Worm (Caenorhabditis elegans): ENCODE data around the gene M153.5.

The M153.5 gene

DNA sequence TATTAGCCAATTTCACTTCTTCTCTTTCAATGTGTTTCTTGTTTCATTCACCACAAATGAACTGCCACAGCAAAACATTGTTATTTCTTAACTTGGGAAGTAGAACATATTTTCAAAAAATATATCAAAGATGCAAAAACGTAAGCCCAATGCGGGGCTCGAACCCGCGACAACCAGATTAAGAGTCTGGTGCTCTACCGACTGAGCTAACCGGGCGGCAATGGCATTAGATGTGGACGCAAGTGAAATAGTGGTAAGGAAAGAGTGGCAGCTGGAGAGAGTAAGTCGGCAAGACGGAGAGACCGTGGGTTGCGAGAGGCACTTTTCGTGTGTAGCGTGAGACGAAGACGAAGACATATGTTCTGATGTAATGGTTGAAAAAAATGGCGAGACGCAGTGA, 37.8 kb upstream of the M153.5 start:
- TF ChIP-seq nhr-28 (tag; optimal IDR thresholded peaks at IDR 0.05) = peak; percentile 75
- peak; percentile 42 for TF ChIP-seq lin-13 (tag; optimal IDR thresholded peaks at IDR 0.05)
- no peak for TF ChIP-seq elt-1 (tag; optimal IDR thresholded peaks at IDR 0.05; ENCODE audit: borderline replicate concordance, insufficient read depth)
- no peak for TF ChIP-seq snpc-4 (tag; optimal IDR thresholded peaks at IDR 0.05)
- TF ChIP-seq blmp-1 (tag; optimal IDR thresholded peaks at IDR 0.05) = no peak
- TF ChIP-seq lin-32 (GFP tag; optimal IDR thresholded peaks at IDR 0.05) = peak; percentile 96
- TF ChIP-seq nhr-12 (tag; optimal IDR thresholded peaks at IDR 0.05) = peak; percentile 70
- peak; percentile 60 for TF ChIP-seq nhr-237 (tag; optimal IDR thresholded peaks at IDR 0.05)
- no peak for TF ChIP-seq nhr-2 (tag; optimal IDR thresholded peaks at IDR 0.05)
- TF ChIP-seq sem-2 (GFP tag; optimal IDR thresholded peaks at IDR 0.05) = peak; percentile 95
- TF ChIP-seq hlh-1 (tag; optimal IDR thresholded peaks at IDR 0.05) = peak; percentile 62
- TF ChIP-seq nhr-76 (tag; optimal IDR thresholded peaks at IDR 0.05) = peak; percentile 77
- TF ChIP-seq sptf-1 (tag; optimal IDR thresholded peaks at IDR 0.05) = peak; percentile 98
- TF ChIP-seq ham-2 (GFP tag; optimal IDR thresholded peaks at IDR 0.05) = peak; percentile 97
- no peak for TF ChIP-seq zip-8 (tag; optimal IDR thresholded peaks at IDR 0.05)
- TF ChIP-seq unc-39 (tag; optimal IDR thresholded peaks at IDR 0.05) = peak; percentile 46
- TF ChIP-seq ces-1 (GFP tag; optimal IDR thresholded peaks at IDR 0.05) = peak; percentile 94
- TF ChIP-seq bed-3 (GFP tag; optimal IDR thresholded peaks at IDR 0.05) = peak; percentile 92
- peak; percentile 91 for TF ChIP-seq flh-1 (GFP tag; optimal IDR thresholded peaks at IDR 0.05)
- TF ChIP-seq ceh-43 (GFP tag; optimal IDR thresholded peaks at IDR 0.05) = peak; percentile 94
- TF ChIP-seq M03D4.4 (tag; optimal IDR thresholded peaks at IDR 0.05) = peak; percentile 96
- no peak for TF ChIP-seq ceh-39 (tag; optimal IDR thresholded peaks at IDR 0.05)
- TF ChIP-seq elt-3 (tag; optimal IDR thresholded peaks at IDR 0.05) = peak; percentile 3
- peak; percentile 98 for TF ChIP-seq drap-1 (GFP tag; optimal IDR thresholded peaks at IDR 0.05)
- TF ChIP-seq unc-62 (GFP tag; optimal IDR thresholded peaks at IDR 0.05) = peak; percentile 71
- TF ChIP-seq unc-120 (tag; optimal IDR thresholded peaks at IDR 0.05; ENCODE audit: poor library complexity, severe bottlenecking) = peak; percentile 98
- TF ChIP-seq tbx-8 (GFP tag; optimal IDR thresholded peaks at IDR 0.05) = peak; percentile 93
- TF ChIP-seq mls-2 (tag; optimal IDR thresholded peaks at IDR 0.05) = no peak
- TF ChIP-seq mep-1 (tag; optimal IDR thresholded peaks at IDR 0.05) = peak; percentile 81
- peak; percentile 83 for TF ChIP-seq ztf-11 (tag; optimal IDR thresholded peaks at IDR 0.05)
- peak; percentile 98 for TF ChIP-seq ceh-83 (GFP tag; optimal IDR thresholded peaks at IDR 0.05)
- TF ChIP-seq lsy-2 (tag; optimal IDR thresholded peaks at IDR 0.05) = peak; percentile 31
- TF ChIP-seq pha-4 (tag; optimal IDR thresholded peaks at IDR 0.05) = peak; percentile 79
- TF ChIP-seq cnd-1 (tag; optimal IDR thresholded peaks at IDR 0.05) = peak; percentile 98
- TF ChIP-seq mab-5 (tag; optimal IDR thresholded peaks at IDR 0.05) = no peak

DNA sequence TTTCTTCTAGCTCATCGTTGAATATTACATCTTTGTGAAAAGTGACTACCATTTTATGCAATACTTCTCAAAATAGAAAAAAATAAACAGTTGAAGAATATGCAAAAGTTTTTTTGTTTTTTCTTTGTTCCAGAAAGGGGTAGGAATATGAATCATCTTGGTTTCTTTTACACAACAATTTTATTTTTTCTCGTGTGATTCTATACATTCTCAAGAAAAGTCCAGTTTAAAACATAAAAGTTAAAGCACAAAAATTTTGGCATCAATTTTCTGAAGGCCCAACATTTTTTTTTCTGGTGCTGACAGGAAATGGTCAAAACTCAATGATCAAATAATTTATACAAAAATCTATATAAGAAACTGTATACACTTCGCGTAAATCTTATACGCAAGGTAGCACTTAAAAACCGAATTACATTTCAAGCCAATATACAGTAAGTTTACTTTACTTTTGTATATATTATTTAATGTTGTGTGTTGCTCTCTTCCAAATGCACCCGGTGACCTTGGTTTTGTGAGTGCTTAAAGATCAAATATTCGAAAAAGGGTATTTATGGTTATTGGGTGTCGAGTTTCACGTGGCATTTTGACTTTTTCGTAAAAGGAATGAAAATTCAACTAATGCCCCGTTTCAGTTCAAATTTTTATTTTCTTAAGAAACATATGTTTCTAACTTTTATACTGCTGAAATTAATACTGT, 35.1 kb upstream of the M153.5 start, which contains the start of the genes W03G11.2 and lgc-13:
W03G11.2 (minus strand) TSS at position 101 of the 700 bp plus-strand sequence.
lgc-13 (plus strand) TSS at position 650 of the 700 bp plus-strand sequence.
- TF ChIP-seq flh-1 (GFP tag; optimal IDR thresholded peaks at IDR 0.05) (no peak), drap-1 (GFP tag; optimal IDR thresholded peaks at IDR 0.05) (no peak), hlh-1 (tag; optimal IDR thresholded peaks at IDR 0.05) (no peak), ceh-39 (tag; optimal IDR thresholded peaks at IDR 0.05) (no peak), M03D4.4 (tag; optimal IDR thresholded peaks at IDR 0.05) (no peak), sptf-1 (tag; optimal IDR thresholded peaks at IDR 0.05) (no peak), nhr-2 (tag; optimal IDR thresholded peaks at IDR 0.05) (no peak), ces-1 (GFP tag; optimal IDR thresholded peaks at IDR 0.05) (no peak), lin-13 (tag; optimal IDR thresholded peaks at IDR 0.05) (no peak), mab-5 (tag; optimal IDR thresholded peaks at IDR 0.05) (no peak), nhr-76 (tag; optimal IDR thresholded peaks at IDR 0.05) (no peak), mep-1 (tag; optimal IDR thresholded peaks at IDR 0.05) (no peak), cnd-1 (tag; optimal IDR thresholded peaks at IDR 0.05) (no peak), elt-3 (tag; optimal IDR thresholded peaks at IDR 0.05) (no peak), nhr-237 (tag; optimal IDR thresholded peaks at IDR 0.05) (no peak), ztf-11 (tag; optimal IDR thresholded peaks at IDR 0.05) (no peak), zip-8 (tag; optimal IDR thresholded peaks at IDR 0.05) (no peak), unc-120 (tag; optimal IDR thresholded peaks at IDR 0.05; ENCODE audit: poor library complexity, severe bottlenecking) (no peak)

DNA sequence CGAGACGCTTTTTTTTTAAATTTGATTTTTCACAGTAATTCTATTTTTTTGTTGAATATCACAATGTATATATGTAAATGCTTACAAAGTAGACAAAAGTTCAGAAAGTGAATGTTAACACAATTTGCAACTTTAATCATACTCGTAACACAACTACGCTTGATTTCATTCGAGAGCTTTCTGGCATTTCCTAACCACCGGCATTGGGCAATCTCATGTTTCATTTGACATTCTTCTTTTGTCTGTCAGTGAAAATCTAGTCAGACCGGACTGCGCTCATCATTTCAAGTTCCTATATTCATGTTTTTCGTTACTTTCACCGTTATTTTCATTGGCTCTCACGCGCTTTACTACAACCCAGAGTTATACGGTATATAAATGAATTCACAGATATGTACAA, 32.6 kb upstream of the M153.5 start, which contains the start of gene lgc-14:
lgc-14 (plus strand) TSS at position 301 of the 400 bp plus-strand sequence.
- no peak for TF ChIP-seq elt-1 (tag; optimal IDR thresholded peaks at IDR 0.05; ENCODE audit: borderline replicate concordance, insufficient read depth)
- TF ChIP-seq pha-4 (tag; optimal IDR thresholded peaks at IDR 0.05) = no peak
- no peak for TF ChIP-seq unc-62 (GFP tag; optimal IDR thresholded peaks at IDR 0.05)
- TF ChIP-seq tbx-8 (GFP tag; optimal IDR thresholded peaks at IDR 0.05) = no peak
- no peak for TF ChIP-seq flh-1 (GFP tag; optimal IDR thresholded peaks at IDR 0.05)
